Fruit fly (Drosophila melanogaster) whole organism, embryonic: ENCODE data around the gene sll.

Experiments used
- Blimp-1 ChIP-seq: fragments of 200-800 bp; sonication (Bioruptor generic); optimal IDR thresholded peaks from 3 replicates; lab custom pipeline; 2018; ENCODE audit warnings: missing biosample characterization, missing genetic modification characterization, mild to moderate bottlenecking, moderate library complexity, missing genetic modification reagents
- CG10543 ChIP-seq: fragments of 200-800 bp; sonication (Bioruptor generic); optimal IDR thresholded peaks from 3 replicates; lab custom pipeline; 2017; ENCODE audit warnings: missing biosample characterization, mild to moderate bottlenecking, missing genetic modification characterization, moderate library complexity
- CG12659 ChIP-seq: fragments of 200-800 bp; sonication (Bioruptor generic); optimal IDR thresholded peaks from 3 replicates; lab custom pipeline; 2017; ENCODE audit warnings: mild to moderate bottlenecking, missing biosample characterization, missing genetic modification reagents, missing genetic modification characterization
- CG12744 ChIP-seq: fragments of 200-800 bp; sonication (Bioruptor generic); optimal IDR thresholded peaks from 2 replicates; lab custom pipeline; 2016; ENCODE audit warnings: missing biosample characterization, missing genetic modification characterization
- CG14965 ChIP-seq: fragments of 200-800 bp; sonication (Bioruptor generic); optimal IDR thresholded peaks from 2 replicates; lab custom pipeline; 2016; ENCODE audit warnings: missing biosample characterization, missing genetic modification characterization, borderline replicate concordance
- CG15269 ChIP-seq: fragments of 200-800 bp; sonication (Bioruptor generic); optimal IDR thresholded peaks from 2 replicates; lab custom pipeline; 2018; ENCODE audit warnings: missing biosample characterization, mild to moderate bottlenecking, missing genetic modification characterization, moderate library complexity
- CG1603 ChIP-seq: fragments of 200-800 bp; sonication (Bioruptor generic); optimal IDR thresholded peaks from 2 replicates; lab custom pipeline; 2019; ENCODE audit warnings: missing biosample characterization, mild to moderate bottlenecking, missing genetic modification characterization, moderate library complexity
- CG16863 ChIP-seq: fragments of 200-800 bp; sonication (Bioruptor generic); optimal IDR thresholded peaks from 3 replicates; lab custom pipeline; 2016; ENCODE audit warnings: missing biosample characterization, missing genetic modification characterization
- CG18262 ChIP-seq: fragments of 200-800 bp; optimal IDR thresholded peaks from 3 replicates; lab custom pipeline; 2019; ENCODE audit warnings: missing biosample characterization, mild to moderate bottlenecking, missing genetic modification characterization, moderate library complexity
- CG2712 ChIP-seq: fragments of 200-800 bp; optimal IDR thresholded peaks from 3 replicates; lab custom pipeline; 2019; ENCODE audit warnings: missing biosample characterization, mild to moderate bottlenecking, missing genetic modification characterization, moderate library complexity
- CG31365 ChIP-seq: fragments of 200-800 bp; sonication (Bioruptor generic); optimal IDR thresholded peaks from 2 replicates; lab custom pipeline; 2018; ENCODE audit warnings: missing biosample characterization, mild to moderate bottlenecking, missing genetic modification characterization
- CG33557 ChIP-seq: fragments of 200-800 bp; sonication (Bioruptor generic); optimal IDR thresholded peaks from 2 replicates; lab custom pipeline; 2019; ENCODE audit warnings: missing biosample characterization, mild to moderate bottlenecking, missing genetic modification characterization, moderate library complexity
- CG6854 ChIP-seq: fragments of 200-800 bp; sonication (Bioruptor generic); optimal IDR thresholded peaks from 3 replicates; lab custom pipeline; 2017; ENCODE audit warnings: missing biosample characterization, mild to moderate bottlenecking, missing genetic modification characterization
- CG8924 ChIP-seq: fragments of 200-800 bp; optimal IDR thresholded peaks from 3 replicates; lab custom pipeline; 2019; ENCODE audit warnings: missing biosample characterization, mild to moderate bottlenecking, missing genetic modification characterization, moderate library complexity
- CG9609 ChIP-seq: fragments of 200-800 bp; sonication (Bioruptor generic); optimal IDR thresholded peaks from 3 replicates; lab custom pipeline; 2016; ENCODE audit warnings: missing biosample characterization, missing genetic modification characterization
- Dip3 ChIP-seq: fragments of 200-800 bp; sonication (Bioruptor generic); optimal IDR thresholded peaks from 3 replicates; lab custom pipeline; 2016; ENCODE audit warnings: missing biosample characterization, missing genetic modification characterization
- HLH4C ChIP-seq: fragments of 200-800 bp; sonication (Bioruptor generic); IDR thresholded peaks from 3 replicates; pipeline ENCODE4 v1.3.6; 2022; ENCODE audit warnings: missing biosample characterization, missing genetic modification characterization; ENCODE audit not compliant: partially characterized antibody
- Hand ChIP-seq: fragments of 200-800 bp; sonication (Bioruptor generic); optimal IDR thresholded peaks from 2 replicates; lab custom pipeline; 2017; ENCODE audit warnings: mild to moderate bottlenecking, missing biosample characterization, missing genetic modification reagents, missing genetic modification characterization
- Kr ChIP-seq: fragments of 200-800 bp; sonication (Bioruptor generic); optimal IDR thresholded peaks from 2 replicates; lab custom pipeline; 2017; ENCODE audit warnings: missing biosample characterization, mild to moderate bottlenecking, missing genetic modification characterization
- Lim3 ChIP-seq: fragments of 200-800 bp; sonication (Bioruptor generic); IDR thresholded peaks from 2 replicates; pipeline ENCODE4 v1.3.6; 2022; ENCODE audit warnings: missing biosample characterization, missing genetic modification characterization
- MESR4 ChIP-seq: fragments of 200-800 bp; sonication (Bioruptor generic); optimal IDR thresholded peaks from 2 replicates; lab custom pipeline; 2018; ENCODE audit warnings: missing biosample characterization, mild to moderate bottlenecking, missing genetic modification characterization, moderate library complexity
- Meics ChIP-seq: fragments of 200-800 bp; sonication (Bioruptor generic); optimal IDR thresholded peaks from 2 replicates; lab custom pipeline; 2017; ENCODE audit warnings: missing biosample characterization, mild to moderate bottlenecking, missing genetic modification characterization
- Mrtf ChIP-seq: fragments of 200-800 bp; sonication (Bioruptor generic); IDR thresholded peaks from 3 replicates; pipeline ENCODE4 v1.3.6; 2022; ENCODE audit warnings: missing biosample characterization, missing genetic modification characterization
- PHDP ChIP-seq: fragments of 200-800 bp; sonication (Bioruptor generic); optimal IDR thresholded peaks from 3 replicates; lab custom pipeline; 2018; ENCODE audit warnings: missing biosample characterization, mild to moderate bottlenecking, missing genetic modification characterization, moderate library complexity
- Ptx1 ChIP-seq: fragments of 200-800 bp; sonication (Bioruptor generic); IDR thresholded peaks from 2 replicates; pipeline ENCODE4 v1.3.6; 2022; ENCODE audit warnings: missing biosample characterization, missing genetic modification characterization
- Sin3A ChIP-seq: fragments of >200 bp; optimal IDR thresholded peaks from 2 replicates; lab custom pipeline; 2018
- Sox102F ChIP-seq: fragments of 200-800 bp; sonication (Bioruptor generic); optimal IDR thresholded peaks from 2 replicates; lab custom pipeline; 2018; ENCODE audit warnings: missing biosample characterization, mild to moderate bottlenecking, missing genetic modification characterization, moderate library complexity
- Sry-δ ChIP-seq: fragments of 200-800 bp; sonication (Bioruptor generic); optimal IDR thresholded peaks from 2 replicates; lab custom pipeline; 2016; ENCODE audit warnings: missing biosample characterization, missing genetic modification characterization
- Taf1 ChIP-seq: fragments of 200-800 bp; sonication (Bioruptor generic); IDR thresholded peaks from 2 replicates; pipeline ENCODE4 v1.3.6; 2022; ENCODE audit warnings: missing biosample characterization, missing genetic modification characterization
- Tbp ChIP-seq: fragments of >200 bp; optimal IDR thresholded peaks from 2 replicates; lab custom pipeline; 2018; ENCODE audit warnings: missing biosample characterization, missing genetic modification characterization
- Xrp1 ChIP-seq: fragments of 200-800 bp; sonication (Bioruptor generic); IDR thresholded peaks from 2 replicates; pipeline ENCODE4 v1.3.6; 2022; ENCODE audit warnings: missing biosample characterization, missing genetic modification characterization
- bcd ChIP-seq: fragments of 200-800 bp; sonication (Bioruptor generic); optimal IDR thresholded peaks from 2 replicates; lab custom pipeline; 2017; ENCODE audit warnings: missing biosample characterization, mild to moderate bottlenecking, missing genetic modification characterization
- bowl ChIP-seq: fragments of 200-800 bp; sonication (Bioruptor generic); IDR thresholded peaks from 2 replicates; pipeline ENCODE4 v1.3.6; 2022; ENCODE audit warnings: missing biosample characterization, missing genetic modification characterization
- dmrt99B ChIP-seq: fragments of 200-800 bp; sonication (Bioruptor generic); optimal IDR thresholded peaks from 2 replicates; lab custom pipeline; 2018; ENCODE audit warnings: missing biosample characterization, mild to moderate bottlenecking, missing genetic modification characterization, moderate library complexity
- dpn ChIP-seq, 2 experiments: fragments of 200-800 bp; sonication (Bioruptor generic); optimal IDR thresholded peaks; 3 replicates each; lab custom pipeline; 2016; ENCODE audit warnings: missing biosample characterization in 2 of 2, missing genetic modification characterization in 2 of 2
- fd102C ChIP-seq: fragments of 200-800 bp; sonication (Bioruptor generic); optimal IDR thresholded peaks from 2 replicates; lab custom pipeline; 2018; ENCODE audit warnings: missing biosample characterization, mild to moderate bottlenecking, missing genetic modification characterization, moderate library complexity
- fd3F ChIP-seq: fragments of 200-800 bp; sonication (Bioruptor generic); optimal IDR thresholded peaks from 2 replicates; lab custom pipeline; 2018; ENCODE audit warnings: missing biosample characterization, mild to moderate bottlenecking, missing genetic modification characterization, moderate library complexity
- fru ChIP-seq: fragments of >200 bp; optimal IDR thresholded peaks from 2 replicates; lab custom pipeline; 2017
- gcm ChIP-seq: fragments of 200-800 bp; sonication (Bioruptor generic); optimal IDR thresholded peaks from 2 replicates; lab custom pipeline; 2019; ENCODE audit warnings: missing biosample characterization, mild to moderate bottlenecking, missing genetic modification characterization, moderate library complexity
- kni ChIP-seq: fragments of 200-800 bp; sonication (Bioruptor generic); optimal IDR thresholded peaks from 3 replicates; lab custom pipeline; 2017; ENCODE audit warnings: mild to moderate bottlenecking, missing biosample characterization, missing genetic modification reagents, missing genetic modification characterization
- lbe ChIP-seq: fragments of 200-800 bp; sonication (Bioruptor generic); optimal IDR thresholded peaks from 2 replicates; lab custom pipeline; 2016; ENCODE audit warnings: missing biosample characterization, mild to moderate bottlenecking, missing genetic modification characterization
- maf-S ChIP-seq: fragments of 200-800 bp; sonication (Bioruptor generic); optimal IDR thresholded peaks from 2 replicates; lab custom pipeline; 2016; ENCODE audit warnings: missing biosample characterization, missing genetic modification characterization
- nerfin-1 ChIP-seq: fragments of 200-800 bp; sonication (Bioruptor generic); optimal IDR thresholded peaks from 3 replicates; lab custom pipeline; 2019; ENCODE audit warnings: missing biosample characterization, mild to moderate bottlenecking, missing genetic modification characterization, moderate library complexity
- sens-2 ChIP-seq: fragments of 200-800 bp; sonication (Bioruptor generic); IDR thresholded peaks from 2 replicates; pipeline ENCODE4 v1.3.6; 2022; ENCODE audit warnings: missing biosample characterization, missing genetic modification characterization
- slbo ChIP-seq: fragments of 200-800 bp; sonication (Bioruptor generic); IDR thresholded peaks from 2 replicates; pipeline ENCODE4 v1.3.6; 2022; ENCODE audit warnings: missing biosample characterization, missing genetic modification characterization
- so ChIP-seq: fragments of 200-800 bp; sonication (Bioruptor generic); IDR thresholded peaks from 3 replicates; pipeline ENCODE4 v1.3.6; 2022; ENCODE audit warnings: missing biosample characterization, missing genetic modification characterization
- tgo ChIP-seq: fragments of 200-800 bp; sonication (Bioruptor generic); IDR thresholded peaks from 3 replicates; pipeline ENCODE4 v1.3.6; 2022; ENCODE audit warnings: missing biosample characterization, missing genetic modification characterization
- wdn ChIP-seq: fragments of 200-800 bp; sonication (Bioruptor generic); IDR thresholded peaks from 2 replicates; pipeline ENCODE4 v1.3.6; 2022; ENCODE audit warnings: missing biosample characterization, missing genetic modification characterization
- yki ChIP-seq: fragments of >200 bp; optimal IDR thresholded peaks from 3 replicates; lab custom pipeline; 2018

The sll gene

DNA sequence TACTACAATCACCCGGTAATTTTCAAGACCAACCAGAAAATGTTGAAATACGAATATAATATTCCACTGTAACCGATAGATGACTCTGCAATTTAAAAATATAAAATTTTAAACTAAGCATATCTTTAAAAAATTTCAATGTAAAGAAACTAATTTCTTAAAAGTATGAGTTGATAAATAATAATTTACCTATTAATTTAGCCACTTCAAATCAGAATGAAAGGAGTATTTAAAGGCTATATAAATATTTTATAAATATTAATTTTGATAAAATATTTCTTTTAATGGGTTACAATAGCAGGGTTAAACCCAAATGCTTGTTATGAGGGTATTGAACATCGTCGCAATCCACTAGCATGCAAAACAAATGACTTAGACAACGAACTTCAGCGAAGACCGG is 5.9 kb downstream of the sll start (continued):
- no peak for TF ChIP-seq CG31365 (tag; lab: Kevin White, UChicago)
- TF ChIP-seq sens-2, result no peak
- TF ChIP-seq CG6854 (GFP tag; lab: Kevin White, UChicago), result no peak
- peak; percentile 48 for TF ChIP-seq Ptx1 (GFP tag; lab: Robert Waterston, UW)
- TF ChIP-seq CG15269, result peak; percentile 61
- TF ChIP-seq Blimp-1 (GFP tag; lab: Kevin White, UChicago), result no peak
- no peak for TF ChIP-seq CG2712 (tag; lab: Kevin White, UChicago)
- no peak for TF ChIP-seq bowl (GFP tag; lab: Robert Waterston, UW)
- no peak for TF ChIP-seq so (GFP tag; lab: Robert Waterston, UW)
- peak; percentile 19 for TF ChIP-seq CG12659 (GFP tag; lab: Kevin White, UChicago)
- no peak for TF ChIP-seq dmrt99B (tag; lab: Kevin White, UChicago)
- no peak for TF ChIP-seq Hand (GFP tag; lab: Kevin White, UChicago)
- TF ChIP-seq Xrp1, result no peak
- TF ChIP-seq slbo (GFP tag; lab: Robert Waterston, UW), result peak; percentile 9; the same call in 1 of the 2 replicates
- no peak for TF ChIP-seq maf-S (GFP tag; lab: Kevin White, UChicago)
- TF ChIP-seq Sry-δ, result no peak
- TF ChIP-seq Tbp, result no peak
- TF ChIP-seq HLH4C, result no peak
- TF ChIP-seq fd102C (GFP tag; lab: Kevin White, UChicago), result no peak
- no peak for TF ChIP-seq wdn
- no peak for TF ChIP-seq CG16863
- TF ChIP-seq CG1603 (tag; lab: Kevin White, UChicago), result no peak
- TF ChIP-seq CG18262, result no peak
- no peak for TF ChIP-seq Sin3A
- TF ChIP-seq PHDP, result peak; percentile 11
- TF ChIP-seq fd3F, result peak; percentile 44
- peak; percentile 25; the same call in 1 of the 3 replicates for TF ChIP-seq tgo
- no peak for TF ChIP-seq bcd (GFP tag; lab: Kevin White, UChicago)
- TF ChIP-seq MESR4 (GFP tag; lab: Kevin White, UChicago), result no peak
- no peak for TF ChIP-seq Taf1 (GFP tag; lab: Robert Waterston, UW)

- TF ChIP-seq Lim3 (GFP tag; lab: Robert Waterston, UW) (no peak), dpn (GFP tag; optimal IDR thresholded peaks at IDR 0.05; lab: Kevin White, UChicago) (no peak), Meics (GFP tag; lab: Kevin White, UChicago) (no peak), Dip3 (no peak), CG12744 (no peak), kni (GFP tag; lab: Kevin White, UChicago) (no peak), yki (no peak), Mrtf (GFP tag; lab: Robert Waterston, UW) (no peak), gcm (GFP tag; lab: Kevin White, UChicago) (no peak), lbe (GFP tag; lab: Kevin White, UChicago) (no peak), Kr (GFP tag; lab: Kevin White, UChicago) (no peak), CG10543 (GFP tag; lab: Kevin White, UChicago) (no peak), CG9609 (no peak), Sox102F (no peak), nerfin-1 (tag; lab: Kevin White, UChicago) (no peak), CG14965 (no peak), CG33557 (GFP tag; lab: Kevin White, UChicago) (no peak), CG8924 (tag; lab: Kevin White, UChicago) (no peak), fru (lab: Kevin White, UChicago) (no peak)
These were observed 6.7 kb downstream of the sll start, which contains the start of gene CG34281 for dm6 chr3R:17612587-17612986. CG34281 (plus strand) TSS chr3R:17612887.
